Worm (Caenorhabditis elegans): ENCODE results near the gene C34C12.1.

- no peak for TF ChIP-seq snpc-4 (tag; optimal IDR thresholded peaks at IDR 0.05)
- TF ChIP-seq unc-62 (GFP tag; optimal IDR thresholded peaks at IDR 0.05) = no peak
These were observed 15.5 kb downstream of the C34C12.1 start, which contains the start of gene smim-14 for ce11 chrIII:3469646-3470045.

Measured in whole organism, mixed stage, embryonic.